Worm (Caenorhabditis elegans) whole organism, midembryonic: ENCODE results near the gene C09H10.4.

Experiments
- T22C8.4 ChIP-seq: fragments of 200-800 bp; sonication (Bioruptor generic); IDR thresholded peaks from 2 replicates; pipeline ENCODE4 v1.3.6; 2022; ENCODE audit warnings: missing genetic modification characterization, missing compliant biosample characterization
- cog-1 ChIP-seq: sonication (generic microtip); optimal IDR thresholded peaks from 2 replicates; lab custom pipeline; 2016; ENCODE audit warnings: missing genetic modification characterization, missing compliant biosample characterization
- flt-1 ChIP-seq: fragments of 200-800 bp; sonication (Bioruptor generic); IDR thresholded peaks from 2 replicates; pipeline ENCODE4 v1.3.6; 2022; ENCODE audit warnings: missing genetic modification characterization, missing compliant biosample characterization
- klf-2 ChIP-seq: fragments of 200-800 bp; sonication (Bioruptor generic); conservative IDR thresholded peaks from 2 replicates; pipeline ENCODE4 v1.3.6; 2022; ENCODE audit warnings: missing genetic modification reagents, missing genetic modification characterization, missing compliant biosample characterization
- med-1 ChIP-seq: sonication (generic microtip); optimal IDR thresholded peaks from 2 replicates; lab custom pipeline; 2017; ENCODE audit warnings: missing genetic modification characterization, mild to moderate bottlenecking, missing compliant biosample characterization, antibody characterized with exemption, missing genetic modification reagents; ENCODE audit not compliant: insufficient read depth
- ref-1 ChIP-seq: fragments of 200-800 bp; sonication (Bioruptor generic); conservative IDR thresholded peaks from 2 replicates; pipeline ENCODE4 v1.3.6; 2022; ENCODE audit warnings: missing genetic modification reagents, missing genetic modification characterization, missing compliant biosample characterization
- tab-1 ChIP-seq: fragments of 200-800 bp; sonication (Bioruptor generic); IDR thresholded peaks from 2 replicates; pipeline ENCODE4 v1.3.6; 2022; ENCODE audit warnings: missing genetic modification characterization, missing compliant biosample characterization
- ztf-23 ChIP-seq: fragments of 200-800 bp; sonication (Bioruptor generic); IDR thresholded peaks from 2 replicates; pipeline ENCODE4 v1.3.6; 2022; ENCODE audit warnings: missing genetic modification reagents, missing genetic modification characterization, missing compliant biosample characterization
- ztf-29 ChIP-seq: fragments of 200-800 bp; sonication (Bioruptor generic); IDR thresholded peaks from 2 replicates; pipeline ENCODE4 v1.3.6; 2022; ENCODE audit warnings: missing genetic modification reagents, missing genetic modification characterization, missing compliant biosample characterization

ce11 chrII:11107828-11108227 is 7.9 kb downstream of the C09H10.4 start, which contains the start of gene apc-17:
- TF ChIP-seq med-1 (GFP tag; lab: Kevin White, UChicago) (no peak), flt-1 (GFP tag; lab: Robert Waterston, UW) (no peak), T22C8.4 (no peak), tab-1 (no peak), klf-2 (no peak), ztf-23 (no peak), ref-1 (GFP tag; lab: Robert Waterston, UW) (no peak), ztf-29 (GFP tag; lab: Robert Waterston, UW) (no peak), cog-1 (tag; lab: Kevin White, UChicago) (no peak)
